Worm (Caenorhabditis elegans): ENCODE measurements around the gene msrp-6.
"Not testable (repeated sequence)": the region's sequence is repeated elsewhere in the genome, so short reads cannot be mapped to it uniquely, and the experiment has no call there.

Gene msrp-6

DNA sequence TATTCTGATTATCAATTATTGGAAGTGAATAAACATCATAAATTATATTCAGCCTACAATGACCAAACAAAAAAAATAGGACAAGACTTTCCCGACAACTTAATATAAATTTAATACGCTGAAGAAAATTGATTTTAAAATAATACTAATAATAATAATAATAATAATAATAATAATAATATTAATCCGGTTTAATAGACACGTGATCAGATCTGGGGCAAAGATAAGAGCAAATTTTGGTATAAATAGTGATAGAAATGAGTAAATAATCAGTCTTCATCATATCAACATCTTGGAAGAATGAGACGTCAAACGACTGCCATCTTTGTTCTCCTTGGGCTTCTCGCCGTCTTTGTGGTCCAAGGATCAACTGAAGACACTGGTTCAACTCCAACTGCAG, at the start of gene msrp-6:
TSS of gene msrp-6 (plus strand) at position 301 of the 400 bp plus-strand sequence.
- TF ChIP-seq unc-62 (GFP tag; optimal IDR thresholded peaks at IDR 0.05): not testable (repeated sequence)

DNA sequence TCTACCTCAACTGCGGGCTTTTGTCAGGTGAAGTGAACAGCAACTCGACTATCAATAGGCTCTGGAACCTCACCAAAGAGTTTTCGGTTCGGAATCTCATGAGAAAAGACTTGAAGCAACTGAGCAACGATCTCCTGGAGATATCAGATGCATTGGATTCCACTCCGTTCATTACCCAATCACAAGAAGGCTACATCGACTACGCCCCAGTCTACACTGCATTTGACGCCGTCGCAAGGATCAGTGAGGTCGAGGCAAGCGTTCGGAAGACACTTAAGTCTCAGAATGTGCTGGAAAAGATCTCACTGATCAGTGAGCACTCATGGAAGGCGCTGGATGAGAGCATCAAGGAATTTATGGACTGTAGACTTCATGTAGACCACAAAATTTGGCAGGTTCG, 41.0 kb upstream of the msrp-6 start:
- TF ChIP-seq unc-62 (GFP tag; optimal IDR thresholded peaks at IDR 0.05): no peak

DNA sequence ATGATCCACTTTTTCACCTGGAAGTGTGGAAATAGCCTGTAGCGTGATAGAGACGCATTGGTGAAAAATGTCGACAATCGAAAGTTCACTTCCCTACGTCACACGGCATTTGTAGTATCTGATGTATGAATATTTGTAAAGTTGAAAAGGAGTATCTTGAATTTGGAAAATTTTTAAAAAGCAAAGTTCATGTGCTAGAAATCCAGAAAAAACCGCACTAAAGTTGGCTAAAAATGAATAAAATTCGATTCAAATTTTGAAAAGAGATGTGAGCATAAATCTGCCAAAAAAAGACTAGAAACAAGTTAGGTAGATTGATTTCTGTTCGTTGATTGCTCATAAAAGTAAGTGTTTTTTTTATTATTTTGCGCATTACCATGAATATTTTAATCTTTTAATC, 36.2 kb upstream of the msrp-6 start, which contains the start of gene sri-74:
TSS of gene sri-74 (minus strand) at position 101 of the 400 bp plus-strand sequence.
- TF ChIP-seq unc-62 (GFP tag; optimal IDR thresholded peaks at IDR 0.05): no peak

DNA sequence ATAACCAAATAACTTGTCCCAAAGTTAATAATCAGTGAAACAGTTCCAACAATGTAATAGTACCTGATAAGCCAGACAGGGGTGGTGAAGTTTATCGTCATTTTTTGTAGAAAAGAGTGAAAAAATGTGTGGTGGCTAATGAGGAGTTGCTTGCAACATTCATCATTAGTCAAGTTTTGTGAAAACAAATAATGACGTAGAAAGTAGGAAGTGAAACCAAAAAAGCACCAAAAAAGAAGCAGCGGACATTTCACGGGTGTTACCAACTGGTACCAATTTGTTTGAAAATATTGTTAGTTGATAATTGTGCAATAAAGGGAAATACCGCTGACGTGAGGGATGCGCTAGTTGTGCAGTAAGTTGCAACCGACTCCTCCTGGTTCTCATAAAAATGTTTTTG, 33.8 kb upstream of the msrp-6 start, which contains the start of gene sri-36:
TSS of gene sri-36 (minus strand) at position 101 of the 400 bp plus-strand sequence.
- no peak for TF ChIP-seq unc-62 (GFP tag; optimal IDR thresholded peaks at IDR 0.05)

DNA sequence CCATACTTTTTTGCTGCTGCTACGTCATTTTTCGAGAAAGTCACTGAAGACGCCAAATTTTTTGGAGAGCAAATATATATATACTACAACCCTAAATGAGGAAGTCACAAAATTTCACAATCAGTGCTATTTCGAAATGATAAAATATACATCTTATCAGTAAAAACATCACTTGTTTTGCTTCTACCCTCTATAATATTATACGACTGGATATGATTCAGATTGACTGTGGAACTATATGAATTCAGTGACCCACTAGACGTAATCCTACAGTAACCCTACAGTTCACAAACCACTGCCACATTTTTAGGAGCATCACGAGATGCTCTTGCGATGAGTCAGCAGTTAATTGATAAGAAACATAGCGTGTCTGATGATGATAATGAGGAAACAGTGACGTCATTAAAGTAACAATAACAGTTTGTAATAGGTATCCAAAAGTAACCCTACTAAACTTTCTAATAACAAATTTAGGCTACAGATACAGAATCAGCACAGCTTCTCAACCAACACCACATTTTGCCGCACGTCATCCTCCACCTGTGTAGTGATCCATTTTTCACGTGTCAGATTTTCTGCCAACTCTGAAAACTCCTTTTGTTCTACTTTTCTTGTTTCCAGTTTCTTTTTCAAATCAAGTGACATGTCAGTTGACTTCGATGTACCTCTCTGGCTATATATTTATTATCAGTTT, 32.2 kb upstream of the msrp-6 start, which contains the start of the genes F33H12.7 and sri-39:
TSS of gene F33H12.7 (minus strand) at position 51 of the 694 bp plus-strand sequence.
TSS of gene sri-39 (plus strand) at position 644 of the 694 bp plus-strand sequence.
- TF ChIP-seq unc-62 (GFP tag; optimal IDR thresholded peaks at IDR 0.05): no peak

DNA sequence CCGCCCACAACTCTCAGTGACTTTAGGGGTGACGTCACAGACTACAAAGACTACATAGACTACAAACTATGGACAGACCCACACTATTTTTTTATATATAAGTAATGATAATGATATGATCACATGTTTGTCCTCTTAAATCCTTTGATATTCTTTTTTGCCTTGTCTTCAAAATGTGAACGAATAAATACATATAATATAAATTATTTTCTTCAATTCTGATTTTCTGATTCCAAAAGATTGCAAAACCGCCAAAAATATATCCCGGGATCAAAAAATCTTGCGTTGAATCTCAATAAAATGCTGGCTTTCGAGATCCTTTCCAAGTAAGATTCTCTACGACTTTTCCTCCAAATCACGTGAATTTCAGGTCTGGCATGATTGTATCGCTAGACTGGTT, 19.1 kb upstream of the msrp-6 start, which contains the start of gene F33H12.1:
TSS of gene F33H12.1 (plus strand) at position 301 of the 400 bp plus-strand sequence.
- TF ChIP-seq unc-62 (GFP tag; optimal IDR thresholded peaks at IDR 0.05): not testable (repeated sequence)

DNA sequence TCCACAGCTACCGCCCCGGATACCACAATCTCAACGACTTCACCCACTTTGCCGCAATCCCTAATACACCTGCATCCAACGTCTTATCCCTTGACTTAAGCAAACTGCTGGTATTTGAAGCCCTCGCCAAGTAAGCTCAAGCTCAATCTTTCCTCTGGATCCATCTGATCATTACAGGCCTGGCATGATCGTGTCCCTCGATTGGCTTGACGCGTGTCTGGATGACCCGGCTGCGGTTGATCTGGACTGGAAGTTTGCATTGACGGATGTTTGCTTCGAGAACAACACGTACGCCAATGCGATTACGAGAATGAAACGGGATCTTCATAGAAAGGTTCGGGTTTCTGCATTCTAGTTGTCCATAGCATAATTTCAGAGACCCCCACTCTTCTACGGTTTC, 18.3 kb upstream of the msrp-6 start:
- no peak for TF ChIP-seq unc-62 (GFP tag; optimal IDR thresholded peaks at IDR 0.05)

DNA sequence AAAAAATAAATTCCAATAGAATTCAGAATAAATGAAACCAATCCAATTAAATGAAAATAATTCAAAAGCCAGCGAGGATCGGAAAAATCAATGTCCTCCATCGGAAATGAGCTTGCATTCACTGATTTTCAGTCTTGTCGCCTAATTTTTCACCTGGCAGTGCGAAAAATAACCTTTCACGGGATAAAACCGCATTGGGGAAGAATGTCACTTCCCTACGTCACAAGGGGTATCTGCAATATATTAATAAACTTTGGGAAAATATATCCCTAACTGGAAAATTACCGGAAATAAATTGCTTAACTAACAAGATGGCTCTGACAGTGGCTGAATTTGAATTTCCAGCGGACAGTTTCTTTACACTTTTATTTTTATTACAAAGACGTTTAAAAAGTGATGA, 13.9 kb upstream of the msrp-6 start, which contains the start of gene sri-77:
TSS of gene sri-77 (minus strand) at position 101 of the 400 bp plus-strand sequence.
- no peak for TF ChIP-seq unc-62 (GFP tag; optimal IDR thresholded peaks at IDR 0.05)

DNA sequence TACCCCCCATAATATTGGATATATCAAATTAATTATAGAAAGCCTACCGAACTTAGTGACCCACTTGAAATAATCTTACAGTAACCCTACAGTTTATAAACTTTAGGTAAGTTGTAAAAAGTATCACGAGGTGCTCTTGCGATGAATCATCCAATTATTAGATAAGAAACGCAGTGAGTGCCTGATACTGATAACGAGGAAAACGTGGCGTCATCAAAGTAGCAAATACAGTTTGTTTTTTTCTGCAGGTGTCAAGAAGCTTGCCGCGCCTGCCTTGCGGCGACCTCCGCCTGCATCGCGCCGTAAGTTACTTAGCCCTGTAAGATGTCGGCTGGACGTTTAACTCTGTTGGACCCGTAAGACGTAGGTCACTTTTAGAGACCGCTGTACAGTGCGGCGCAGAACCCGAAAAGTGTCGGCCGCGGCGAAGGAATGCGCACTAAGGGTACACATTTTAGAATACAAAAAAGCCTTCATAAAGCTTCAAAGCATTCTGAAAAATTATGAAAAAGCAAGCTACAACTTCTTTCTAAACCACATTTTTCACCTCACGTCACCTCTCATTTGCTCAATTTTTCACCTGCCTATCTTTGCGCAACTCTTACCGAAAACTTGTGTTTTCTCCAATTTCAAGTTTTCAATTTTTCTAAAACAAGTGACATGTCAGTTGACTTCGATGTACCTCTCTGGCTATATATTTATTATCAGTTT, 8.9 kb upstream of the msrp-6 start, which contains the start of gene sri-38:
TSS of gene sri-38 (plus strand) at position 661 of the 711 bp plus-strand sequence.
- TF ChIP-seq unc-62 (GFP tag; optimal IDR thresholded peaks at IDR 0.05): no peak

DNA sequence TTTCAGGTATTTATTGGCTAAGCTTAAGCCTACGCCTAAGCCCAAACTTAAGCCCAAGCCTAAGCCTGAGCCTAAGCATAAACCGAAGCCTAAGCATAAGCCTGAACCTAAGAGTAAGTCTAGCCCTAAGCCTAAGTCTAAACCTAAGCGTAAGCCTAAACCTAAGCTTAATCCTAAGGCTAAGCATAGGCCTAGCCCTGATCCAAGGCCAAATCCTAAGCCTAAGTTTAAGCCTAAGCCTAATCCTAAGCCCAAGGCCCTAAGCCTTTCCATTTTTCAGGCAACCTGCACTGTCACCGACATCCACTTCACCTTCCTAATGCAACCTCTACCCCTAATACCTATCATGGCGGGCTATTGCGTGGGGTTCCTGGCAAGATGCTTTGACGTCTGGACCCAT, 8.2 kb upstream of the msrp-6 start:
- TF ChIP-seq unc-62 (GFP tag; optimal IDR thresholded peaks at IDR 0.05): no peak

DNA sequence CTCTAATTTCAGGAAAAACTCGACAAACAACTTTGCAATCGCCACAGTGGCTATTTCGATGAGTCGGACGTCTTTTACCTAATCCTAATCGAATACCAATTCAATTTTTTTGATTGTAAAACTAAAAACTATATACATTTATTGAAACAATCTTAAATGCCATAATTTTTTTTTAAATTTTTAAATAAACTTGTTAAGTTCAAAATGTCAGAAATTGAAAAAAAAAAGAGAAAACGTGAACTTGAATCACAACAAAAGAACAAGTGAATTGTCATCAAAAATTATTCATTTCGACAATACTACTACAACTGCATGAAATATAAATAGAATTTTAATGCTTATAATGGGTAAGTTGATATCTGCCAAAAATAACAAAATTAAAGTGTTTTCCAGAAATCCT, 7.0 kb upstream of the msrp-6 start, which contains the start of gene D2062.13:
TSS of gene D2062.13 (plus strand) at position 301 of the 400 bp plus-strand sequence.
- not testable (repeated sequence) for TF ChIP-seq unc-62 (GFP tag; optimal IDR thresholded peaks at IDR 0.05)

DNA sequence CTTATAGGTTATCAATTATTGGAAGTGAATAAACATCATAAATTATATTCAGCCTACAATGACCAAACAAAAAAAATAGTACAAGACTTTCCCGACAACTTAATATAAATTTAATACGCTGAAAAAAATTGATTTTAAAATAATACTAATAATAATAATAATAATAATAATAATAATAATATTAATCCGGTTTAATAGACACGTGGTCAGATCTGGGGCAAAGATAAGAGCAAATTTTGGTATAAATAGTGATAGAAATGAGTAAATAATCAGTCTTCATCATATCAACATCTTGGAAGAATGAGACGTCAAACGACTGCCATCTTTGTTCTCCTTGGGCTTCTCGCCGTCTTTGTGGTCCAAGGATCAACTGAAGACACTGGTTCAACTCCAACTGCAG, 2.6 kb upstream of the msrp-6 start, which contains the start of gene msrp-5:
TSS of gene msrp-5 (plus strand) at position 301 of the 400 bp plus-strand sequence.
- TF ChIP-seq unc-62 (GFP tag; optimal IDR thresholded peaks at IDR 0.05): not testable (repeated sequence)

DNA sequence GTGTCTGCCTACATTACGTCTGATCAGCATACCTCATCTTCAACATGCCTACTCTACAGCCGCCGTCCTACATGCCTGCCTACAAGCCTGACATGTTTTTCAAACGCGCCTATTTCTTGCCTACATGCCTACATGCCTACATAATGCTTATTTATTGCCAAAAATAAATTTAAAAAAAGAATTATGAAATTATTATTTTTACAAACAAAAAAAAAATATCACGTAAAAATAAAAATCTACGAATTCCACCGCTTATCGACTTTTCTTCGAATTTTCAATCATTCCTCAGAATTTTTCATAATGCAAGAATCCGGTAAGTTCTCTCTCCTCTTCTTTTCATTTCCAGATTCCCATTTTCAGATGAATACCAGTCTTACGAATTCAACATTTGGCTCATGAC, 3.2 kb downstream of the msrp-6 start, which contains the start of gene D2062.5:
TSS of gene D2062.5 (plus strand) at position 301 of the 400 bp plus-strand sequence.
- TF ChIP-seq unc-62 (GFP tag; optimal IDR thresholded peaks at IDR 0.05): no peak

DNA sequence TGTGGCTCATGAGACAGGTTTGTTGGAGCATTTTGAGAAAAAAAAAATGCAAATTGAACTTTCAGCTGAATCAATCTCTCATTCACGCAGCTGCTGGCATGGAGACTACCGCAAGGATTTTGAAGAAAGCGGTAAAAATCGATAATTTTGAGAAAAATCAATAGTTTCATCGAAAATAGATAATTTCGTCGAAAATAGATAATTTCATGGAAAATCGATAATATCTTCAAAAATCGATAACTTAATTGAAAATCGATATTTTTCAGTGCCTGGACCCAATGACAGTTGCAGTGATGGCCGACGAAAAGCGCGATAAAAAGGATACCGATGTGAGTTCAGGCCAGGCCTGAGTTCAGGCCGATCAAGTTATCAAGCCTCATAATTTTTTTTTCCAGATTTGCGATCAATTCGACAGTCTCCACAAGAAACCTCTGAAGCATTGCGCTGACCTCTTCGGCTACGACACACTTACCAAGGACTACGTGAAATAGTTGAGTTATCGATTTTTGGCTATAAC, 3.7 kb downstream of the msrp-6 start, which contains the start of gene D2062.4:
TSS of gene D2062.4 (plus strand) at position 467 of the 517 bp plus-strand sequence.
- TF ChIP-seq unc-62 (GFP tag; optimal IDR thresholded peaks at IDR 0.05): not testable (repeated sequence)

DNA sequence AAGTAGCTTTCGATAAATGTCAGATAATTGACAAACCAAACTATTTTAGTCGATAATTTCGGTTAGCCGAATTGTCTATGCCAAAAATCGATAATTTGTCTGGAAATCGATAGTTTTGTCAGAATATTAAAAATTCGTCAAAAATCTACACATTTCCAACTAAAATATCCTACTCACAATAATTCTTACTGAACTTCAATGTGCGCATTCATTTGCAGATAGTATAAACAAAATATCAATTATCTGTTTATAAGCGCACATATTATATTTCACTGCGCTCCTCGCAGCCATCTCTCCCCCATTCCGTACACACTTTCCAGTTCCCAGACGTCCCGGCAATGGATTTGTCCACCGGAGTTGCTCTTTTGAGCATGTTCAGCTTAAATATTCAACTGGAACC, 5.5 kb downstream of the msrp-6 start, which contains the start of gene lgc-28:
TSS of gene lgc-28 (plus strand) at position 301 of the 400 bp plus-strand sequence.
- TF ChIP-seq unc-62 (GFP tag; optimal IDR thresholded peaks at IDR 0.05): no peak
